Worm (Caenorhabditis elegans): ENCODE measurements around the gene ugt-16.

ce11 chrV:12814022-12814421 lies 10.8 kb upstream of the ugt-16 start, which contains the start of gene ZC443.3:
- TF ChIP-seq hlh-30 (tag; optimal IDR thresholded peaks at IDR 0.05; ENCODE audit: insufficient read depth) (no peak), fkh-10 (GFP tag; optimal IDR thresholded peaks at IDR 0.05) (no peak)

All from whole organism, late embryonic.